Worm (Caenorhabditis elegans) whole organism, L2 larva: ENCODE data around the gene C04H5.7.

Experiments used
- C34F6.9 ChIP-seq: fragments of 150-350 bp; optimal IDR thresholded peaks from 2 replicates; lab custom pipeline; 2014; ENCODE audit warnings: missing biosample characterization, missing genetic modification characterization
- F13H6.1 ChIP-seq: sonication (generic microtip); optimal IDR thresholded peaks from 2 replicates; lab custom pipeline; 2016; ENCODE audit warnings: missing genetic modification characterization, missing compliant biosample characterization
- R02D3.7 ChIP-seq: fragments of 150-350 bp; optimal IDR thresholded peaks from 2 replicates; lab custom pipeline; 2014; ENCODE audit warnings: missing biosample characterization, missing genetic modification characterization
- ZK546.5 ChIP-seq: sonication (generic microtip); optimal IDR thresholded peaks from 2 replicates; lab custom pipeline; 2017; ENCODE audit warnings: missing biosample characterization, missing genetic modification characterization
- alr-1 ChIP-seq: fragments of 150-350 bp; optimal IDR thresholded peaks from 2 replicates; lab custom pipeline; 2014; ENCODE audit warnings: missing biosample characterization, missing genetic modification characterization
- aly-2 ChIP-seq: fragments of 150-350 bp; optimal IDR thresholded peaks from 2 replicates; lab custom pipeline; 2014; ENCODE audit warnings: missing biosample characterization, missing genetic modification characterization
- blmp-1 ChIP-seq: sonication (generic microtip); optimal IDR thresholded peaks from 2 replicates; lab custom pipeline; 2017; ENCODE audit warnings: missing genetic modification characterization, mild to moderate bottlenecking, missing compliant biosample characterization, antibody characterized with exemption, moderate library complexity; ENCODE audit not compliant: insufficient read depth
- ceh-16 ChIP-seq: fragments of 150-350 bp; optimal IDR thresholded peaks from 2 replicates; lab custom pipeline; 2014; ENCODE audit warnings: missing biosample characterization, missing genetic modification characterization
- crh-2 ChIP-seq: sonication (generic microtip); optimal IDR thresholded peaks from 2 replicates; lab custom pipeline; 2017; ENCODE audit warnings: missing biosample characterization, missing genetic modification characterization
- dmd-4 ChIP-seq: sonication (generic microtip); optimal IDR thresholded peaks from 2 replicates; lab custom pipeline; 2017; ENCODE audit warnings: missing biosample characterization, missing genetic modification characterization
- egl-27 ChIP-seq: sonication (generic microtip); optimal IDR thresholded peaks from 3 replicates; lab custom pipeline; 2017; ENCODE audit warnings: missing biosample characterization, missing genetic modification reagents, missing genetic modification characterization
- elt-3 ChIP-seq: sonication (generic microtip); optimal IDR thresholded peaks from 2 replicates; lab custom pipeline; 2017; ENCODE audit warnings: missing biosample characterization, missing genetic modification characterization
- fos-1 ChIP-seq: fragments of 150-350 bp; optimal IDR thresholded peaks from 2 replicates; lab custom pipeline; 2014; ENCODE audit warnings: missing biosample characterization, missing genetic modification characterization
- gmeb-1 ChIP-seq: fragments of 150-350 bp; optimal IDR thresholded peaks from 2 replicates; lab custom pipeline; 2014; ENCODE audit warnings: missing biosample characterization, missing genetic modification characterization
- lin-11 ChIP-seq: fragments of 150-350 bp; sonication (generic microtip); optimal IDR thresholded peaks from 2 replicates; lab custom pipeline; 2014; ENCODE audit warnings: missing biosample characterization, missing genetic modification characterization, inconsistent platforms, mixed read lengths
- lin-13 ChIP-seq: fragments of 150-350 bp; optimal IDR thresholded peaks from 2 replicates; lab custom pipeline; 2014; ENCODE audit warnings: missing biosample characterization, missing genetic modification reagents, missing genetic modification characterization
- lin-39 ChIP-seq: fragments of 150-350 bp; optimal IDR thresholded peaks from 2 replicates; lab custom pipeline; 2014; ENCODE audit warnings: missing biosample characterization, missing genetic modification reagents, missing genetic modification characterization
- lsy-2 ChIP-seq, 2 experiments: fragments of 150-350 bp in 1 of 2; sonication (generic microtip) in 1 of 2; optimal IDR thresholded peaks; 2 replicates each; lab custom pipeline; 2014 to 2017; ENCODE audit warnings: missing biosample characterization in 2 of 2, missing genetic modification characterization in 2 of 2
- mab-5 ChIP-seq: fragments of 150-350 bp; optimal IDR thresholded peaks from 2 replicates; lab custom pipeline; 2014; ENCODE audit warnings: missing biosample characterization, missing genetic modification characterization
- mbf-1 ChIP-seq: sonication (generic microtip); optimal IDR thresholded peaks from 2 replicates; lab custom pipeline; 2017; ENCODE audit warnings: missing biosample characterization, missing genetic modification characterization
- mdl-1 ChIP-seq, 2 experiments: fragments of 150-350 bp in 1 of 2; sonication (generic microtip) in 1 of 2; optimal IDR thresholded peaks; 2 replicates each; lab custom pipeline; 2017; ENCODE audit warnings: missing biosample characterization in 2 of 2, missing genetic modification characterization in 2 of 2
- nhr-10 ChIP-seq: sonication (generic microtip); optimal IDR thresholded peaks from 2 replicates; lab custom pipeline; 2017; ENCODE audit warnings: missing biosample characterization, missing genetic modification characterization
- nhr-129 ChIP-seq: fragments of 150-350 bp; optimal IDR thresholded peaks from 2 replicates; lab custom pipeline; 2014; ENCODE audit warnings: missing biosample characterization, missing genetic modification characterization
- nhr-21 ChIP-seq: fragments of 150-350 bp; optimal IDR thresholded peaks from 2 replicates; lab custom pipeline; 2014; ENCODE audit warnings: missing biosample characterization, missing genetic modification characterization
- nhr-23 ChIP-seq: fragments of 150-350 bp; optimal IDR thresholded peaks from 2 replicates; lab custom pipeline; 2014; ENCODE audit warnings: missing biosample characterization, missing genetic modification reagents, missing genetic modification characterization
- nhr-25 ChIP-seq: fragments of 150-350 bp; sonication (generic microtip); optimal IDR thresholded peaks from 3 replicates; lab custom pipeline; 2014; ENCODE audit warnings: missing biosample characterization, missing genetic modification characterization
- nhr-6 ChIP-seq: fragments of 150-350 bp; optimal IDR thresholded peaks from 2 replicates; lab custom pipeline; 2014; ENCODE audit warnings: missing biosample characterization, missing genetic modification characterization
- nhr-77 ChIP-seq: fragments of 150-350 bp; optimal IDR thresholded peaks from 2 replicates; lab custom pipeline; 2014; ENCODE audit warnings: missing biosample characterization, missing genetic modification characterization
- peb-1 ChIP-seq: fragments of 150-350 bp; optimal IDR thresholded peaks from 2 replicates; lab custom pipeline; 2014; ENCODE audit warnings: missing biosample characterization, missing genetic modification characterization
- skn-1 ChIP-seq: sonication (generic microtip); optimal IDR thresholded peaks from 2 replicates; lab custom pipeline; 2017; ENCODE audit warnings: missing biosample characterization, missing genetic modification characterization
- sma-3 ChIP-seq: sonication (generic microtip); optimal IDR thresholded peaks from 2 replicates; lab custom pipeline; 2016; ENCODE audit warnings: missing genetic modification reagents, missing genetic modification characterization, missing compliant biosample characterization
- sma-9 ChIP-seq, 2 experiments: fragments of 150-350 bp in 1 of 2; sonication (generic microtip) in 1 of 2; optimal IDR thresholded peaks; 2 replicates each; lab custom pipeline; 2014 to 2016; ENCODE audit warnings: missing genetic modification characterization in 2 of 2, mild to moderate bottlenecking in 1 of 2, missing biosample characterization in 1 of 2, missing compliant biosample characterization in 1 of 2, missing genetic modification reagents in 1 of 2, moderate library complexity in 1 of 2
- snpc-4 ChIP-seq: fragments of 150-350 bp; optimal IDR thresholded peaks from 2 replicates; lab custom pipeline; 2014; ENCODE audit warnings: missing biosample characterization, missing genetic modification characterization
- unc-39 ChIP-seq: fragments of 150-350 bp; optimal IDR thresholded peaks from 2 replicates; lab custom pipeline; 2014; ENCODE audit warnings: missing biosample characterization, missing genetic modification characterization
- unc-55 ChIP-seq: fragments of 150-350 bp; sonication (generic microtip); optimal IDR thresholded peaks from 3 replicates; lab custom pipeline; 2014; ENCODE audit warnings: missing biosample characterization, missing genetic modification reagents, missing genetic modification characterization
- unc-62 ChIP-seq: fragments of 150-350 bp; optimal IDR thresholded peaks from 2 replicates; lab custom pipeline; 2014; ENCODE audit warnings: missing biosample characterization, missing genetic modification reagents, missing genetic modification characterization
- ztf-11 ChIP-seq: sonication (generic microtip); optimal IDR thresholded peaks from 2 replicates; lab custom pipeline; 2017; ENCODE audit warnings: missing biosample characterization, missing genetic modification characterization

Gene C04H5.7

ce11 chrII:14537728-14538127 is at the start of gene C04H5.7, which contains the start of gene clec-147:
TSS of gene C04H5.7 (plus strand) at chrII:14537946.
TSS of gene clec-147 (minus strand) at chrII:14537828.
- no peak for TF ChIP-seq mab-5 (tag; lab: Kevin White, UChicago)
- TF ChIP-seq nhr-10 (tag; lab: Kevin White, UChicago), result no peak
- no peak for TF ChIP-seq gmeb-1 (tag; lab: Kevin White, UChicago)
- TF ChIP-seq aly-2 (tag; lab: Kevin White, UChicago), result no peak
- no peak for TF ChIP-seq mdl-1 (tag; optimal IDR thresholded peaks at IDR 0.05; lab: Kevin White, UChicago)
- no peak for TF ChIP-seq ZK546.5
- no peak for TF ChIP-seq lin-39 (tag; lab: Kevin White, UChicago)
- TF ChIP-seq R02D3.7 (tag; lab: Kevin White, UChicago), result no peak
- TF ChIP-seq sma-3 (GFP tag; lab: Kevin White, UChicago), result no peak
- no peak for TF ChIP-seq mbf-1 (tag; lab: Kevin White, UChicago)
- TF ChIP-seq nhr-6 (tag; lab: Kevin White, UChicago), result no peak
- TF ChIP-seq unc-62 (GFP tag; lab: Kevin White, UChicago), result no peak
- no peak for TF ChIP-seq ceh-16 (tag; lab: Kevin White, UChicago)
- no peak for TF ChIP-seq dmd-4

- TF ChIP-seq unc-39 (tag; lab: Kevin White, UChicago) (no peak), fos-1 (tag; lab: Kevin White, UChicago) (peak; percentile 23), snpc-4 (tag; lab: Kevin White, UChicago) (peak; percentile 14), nhr-21 (tag; lab: Kevin White, UChicago) (peak; percentile 21), nhr-23 (tag; lab: Kevin White, UChicago) (no peak), lin-11 (tag; lab: Kevin White, UChicago) (peak; percentile 14), R02D3.7 (tag; lab: Kevin White, UChicago) (no peak), unc-55 (GFP tag; lab: Kevin White, UChicago) (peak; percentile 49), nhr-129 (tag; lab: Kevin White, UChicago) (peak; percentile 43), egl-27 (tag; lab: Kevin White, UChicago) (no peak), lsy-2 (tag; optimal IDR thresholded peaks at IDR 0.05; lab: Kevin White, UChicago) (peak; percentile 48 to 78), sma-9 (GFP tag; optimal IDR thresholded peaks at IDR 0.05; lab: Kevin White, UChicago) (peak; percentile 19), sma-9 (tag; optimal IDR thresholded peaks at IDR 0.05; lab: Kevin White, UChicago) (no peak), gmeb-1 (tag; lab: Kevin White, UChicago) (peak; percentile 82), skn-1 (peak; percentile 71), C34F6.9 (peak; percentile 72), ZK546.5 (no peak), nhr-25 (peak; percentile 57), F13H6.1 (peak; percentile 42), alr-1 (no peak), mdl-1 (tag; optimal IDR thresholded peaks at IDR 0.05; lab: Kevin White, UChicago) (no peak), sma-3 (GFP tag; lab: Kevin White, UChicago) (peak; percentile 26), crh-2 (tag; lab: Kevin White, UChicago) (peak; percentile 90)
- TF ChIP-seq, all 48 proteins: peak for 15
These were observed 49.1 kb upstream of the C04H5.7 start, which contains the start of gene usp-14 for ce11 chrII:14488661-14489060. TSS of gene usp-14 (minus strand) at chrII:14488688.

ce11 chrII:14489407-14489806 is 48.3 kb upstream of the C04H5.7 start, which contains the start of gene vnut-1:
TSS of gene vnut-1 (plus strand) at chrII:14489802.
- TF ChIP-seq F13H6.1, result peak; percentile 33
- TF ChIP-seq fos-1 (tag; lab: Kevin White, UChicago), result peak; percentile 78
- TF ChIP-seq mab-5 (tag; lab: Kevin White, UChicago), result no peak
- TF ChIP-seq nhr-21 (tag; lab: Kevin White, UChicago), result no peak
- TF ChIP-seq lsy-2 (tag; optimal IDR thresholded peaks at IDR 0.05; lab: Kevin White, UChicago), result peak in 1 of 2 experiments; percentile 51
- TF ChIP-seq ceh-16 (tag; lab: Kevin White, UChicago), result no peak
- no peak for TF ChIP-seq R02D3.7 (tag; lab: Kevin White, UChicago)
- peak; percentile 94 for TF ChIP-seq blmp-1 (tag; lab: Kevin White, UChicago)
- no peak for TF ChIP-seq ztf-11 (tag; lab: Kevin White, UChicago)
- peak; percentile 57 for TF ChIP-seq sma-9 (GFP tag; optimal IDR thresholded peaks at IDR 0.05; lab: Kevin White, UChicago)
- no peak for TF ChIP-seq sma-9 (tag; optimal IDR thresholded peaks at IDR 0.05; lab: Kevin White, UChicago)
- TF ChIP-seq peb-1 (tag; lab: Kevin White, UChicago), result no peak
- peak; percentile 17 for TF ChIP-seq nhr-25
- no peak for TF ChIP-seq elt-3 (tag; lab: Kevin White, UChicago)
- TF ChIP-seq snpc-4 (tag; lab: Kevin White, UChicago), result no peak
- TF ChIP-seq lin-11 (tag; lab: Kevin White, UChicago), result no peak
- TF ChIP-seq egl-27 (tag; lab: Kevin White, UChicago), result no peak
- peak; percentile 27 for TF ChIP-seq C34F6.9
- TF ChIP-seq crh-2 (tag; lab: Kevin White, UChicago), result peak; percentile 92
- TF ChIP-seq skn-1, result peak; percentile 14
- peak; percentile 30 for TF ChIP-seq lin-13
- TF ChIP-seq nhr-10 (tag; lab: Kevin White, UChicago), result no peak
- TF ChIP-seq gmeb-1 (tag; lab: Kevin White, UChicago), result peak; percentile 27
- no peak for TF ChIP-seq ZK546.5
- TF ChIP-seq unc-55 (GFP tag; lab: Kevin White, UChicago), result peak; percentile 13
- no peak for TF ChIP-seq nhr-77
- TF ChIP-seq, all 48 proteins: peak for 12
